Worm (Caenorhabditis elegans): Measurements from ENCODE around the gene dnj-16.

DNA sequence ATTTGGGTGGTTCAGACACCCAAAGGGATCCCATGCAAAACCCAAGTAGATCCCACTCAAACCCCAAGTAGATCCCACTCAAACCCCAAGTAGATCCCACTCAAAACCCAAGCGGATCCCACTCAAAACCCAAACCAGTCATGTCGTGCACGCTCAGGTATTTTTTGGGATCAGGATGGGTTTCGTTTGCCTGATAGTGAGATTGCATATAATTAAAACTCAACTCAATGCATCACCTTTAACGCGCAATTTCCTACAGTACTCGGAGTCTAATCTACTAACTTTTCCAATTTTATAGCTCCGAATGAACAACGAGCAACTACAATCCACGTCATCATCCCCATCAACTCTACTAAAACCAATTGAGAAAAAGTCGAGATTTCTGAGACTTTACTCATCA, 18.2 kb downstream of the dnj-16 start, which contains the start of gene phlp-2:
- TF ChIP-seq lin-39 (tag; optimal IDR thresholded peaks at IDR 0.05) (no peak), ceh-28 (tag; optimal IDR thresholded peaks at IDR 0.05) (no peak), unc-62 (GFP tag; optimal IDR thresholded peaks at IDR 0.05 in 1 of 2) (no peak), unc-62 (tag; optimal IDR thresholded peaks at IDR 0.05) (no peak), mdl-1 (tag; optimal IDR thresholded peaks at IDR 0.05) (no peak), F26F4.8 (GFP tag; conservative IDR thresholded peaks at IDR 0.05) (no peak), skn-1 (tag; optimal IDR thresholded peaks at IDR 0.05) (no peak), fos-1 (tag; optimal IDR thresholded peaks at IDR 0.05) (no peak), dmd-8 (GFP tag; IDR thresholded peaks at IDR 0.05) (no peak)
